Worm (Caenorhabditis elegans) whole organism, L3 larva: Measurements from ENCODE around the gene ceh-23.

Source experiments
- elt-1 ChIP-seq: fragments of 150-350 bp; optimal IDR thresholded peaks from 2 replicates; lab custom pipeline; 2014; ENCODE audit warnings: missing biosample characterization, missing genetic modification characterization
- nfya-1 ChIP-seq: sonication (generic microtip); optimal IDR thresholded peaks from 2 replicates; lab custom pipeline; 2017; ENCODE audit warnings: missing genetic modification characterization, mild to moderate bottlenecking, missing compliant biosample characterization, antibody characterized with exemption, moderate library complexity; ENCODE audit not compliant: insufficient read depth
- nhr-11 ChIP-seq: fragments of 150-350 bp; optimal IDR thresholded peaks from 2 replicates; lab custom pipeline; 2014; ENCODE audit warnings: missing biosample characterization, missing genetic modification characterization
- nhr-12 ChIP-seq: fragments of 150-350 bp; optimal IDR thresholded peaks from 2 replicates; lab custom pipeline; 2014; ENCODE audit warnings: missing biosample characterization, missing genetic modification characterization

- TF ChIP-seq nfya-1 (no peak), nhr-12 (tag; lab: Kevin White, UChicago) (no peak), elt-1 (no peak), nhr-11 (tag; lab: Kevin White, UChicago) (no peak)
Measured at ce11 chrIII:7872776-7873175, 33.4 kb downstream of the ceh-23 start.
